Worm (Caenorhabditis elegans) whole organism, mixed stage, embryonic: Measurements from ENCODE around the gene C38C6.3.

Experiments used
- bed-3 ChIP-seq: fragments of 200-800 bp; sonication (Bioruptor generic); optimal IDR thresholded peaks from 3 replicates; lab custom pipeline; 2018; ENCODE audit warnings: mild to moderate bottlenecking, missing genetic modification characterization, moderate library complexity, missing compliant biosample characterization
- blmp-1 ChIP-seq: fragments of 150-350 bp; optimal IDR thresholded peaks from 2 replicates; lab custom pipeline; 2014; ENCODE audit warnings: missing biosample characterization, missing genetic modification characterization
- ces-1 ChIP-seq: fragments of 150-350 bp; optimal IDR thresholded peaks from 2 replicates; lab custom pipeline; 2014; ENCODE audit warnings: missing biosample characterization, missing genetic modification reagents, missing genetic modification characterization
- elt-1 ChIP-seq: sonication (generic microtip); optimal IDR thresholded peaks from 2 replicates; lab custom pipeline; 2017; ENCODE audit warnings: missing genetic modification characterization, mild to moderate bottlenecking, missing compliant biosample characterization, antibody characterized with exemption, moderate library complexity, borderline replicate concordance; ENCODE audit not compliant: insufficient read depth
- flh-1 ChIP-seq: fragments of 200-800 bp; sonication (Bioruptor generic); optimal IDR thresholded peaks from 2 replicates; lab custom pipeline; 2018; ENCODE audit warnings: mild to moderate bottlenecking, missing genetic modification characterization, moderate library complexity, missing compliant biosample characterization
- lin-13 ChIP-seq: fragments of 150-350 bp; optimal IDR thresholded peaks from 2 replicates; lab custom pipeline; 2014; ENCODE audit warnings: missing biosample characterization, missing genetic modification characterization
- mep-1 ChIP-seq: fragments of 150-350 bp; optimal IDR thresholded peaks from 2 replicates; lab custom pipeline; 2017; ENCODE audit warnings: missing biosample characterization, missing genetic modification reagents, missing genetic modification characterization, inconsistent platforms
- nhr-12 ChIP-seq: fragments of 150-350 bp; optimal IDR thresholded peaks from 2 replicates; lab custom pipeline; 2014; ENCODE audit warnings: missing biosample characterization, missing genetic modification characterization
- nhr-237 ChIP-seq: fragments of 150-350 bp; optimal IDR thresholded peaks from 2 replicates; lab custom pipeline; 2014; ENCODE audit warnings: missing biosample characterization, missing genetic modification characterization
- pha-4 ChIP-seq: fragments of 150-350 bp; optimal IDR thresholded peaks from 2 replicates; lab custom pipeline; 2018; ENCODE audit warnings: missing biosample characterization, missing genetic modification reagents, missing genetic modification characterization
- snpc-4 ChIP-seq: fragments of 150-350 bp; optimal IDR thresholded peaks from 2 replicates; lab custom pipeline; 2014; ENCODE audit warnings: missing biosample characterization, missing genetic modification characterization
- sptf-1 ChIP-seq: sonication (generic microtip); optimal IDR thresholded peaks from 2 replicates; lab custom pipeline; 2017; ENCODE audit warnings: mild to moderate bottlenecking, missing genetic modification characterization, moderate library complexity, missing compliant biosample characterization
- unc-39 ChIP-seq: fragments of 150-350 bp; optimal IDR thresholded peaks from 2 replicates; lab custom pipeline; 2014; ENCODE audit warnings: missing biosample characterization, missing genetic modification characterization
- ztf-11 ChIP-seq: fragments of 150-350 bp; optimal IDR thresholded peaks from 2 replicates; lab custom pipeline; 2014; ENCODE audit warnings: missing biosample characterization, missing genetic modification characterization

DNA sequence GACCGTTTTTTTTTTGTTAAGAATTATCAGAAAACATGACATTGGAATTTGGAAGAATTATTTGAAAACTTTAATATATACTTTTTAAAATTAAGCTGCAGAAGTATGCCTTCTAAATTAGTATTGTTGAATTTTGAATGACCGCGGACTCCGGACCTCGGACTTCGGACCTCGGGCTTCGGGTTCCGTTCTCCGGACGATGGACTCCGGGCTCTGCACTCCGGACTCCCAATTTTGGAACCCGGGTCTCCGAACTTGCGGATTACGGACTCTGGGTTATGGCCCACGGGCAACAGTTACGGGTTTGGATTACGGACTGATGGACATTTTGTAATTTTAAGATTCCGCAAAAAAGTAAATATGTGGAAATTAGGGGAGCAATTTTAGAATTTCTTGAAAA, 50.7 kb downstream of the C38C6.3 start:
- TF ChIP-seq lin-13 (tag; lab: Kevin White, UChicago), result no peak
- TF ChIP-seq pha-4 (tag; lab: Kevin White, UChicago), result no peak
- TF ChIP-seq mep-1 (tag; lab: Kevin White, UChicago), result no peak
- no peak for TF ChIP-seq elt-1 (tag; lab: Kevin White, UChicago)
- TF ChIP-seq nhr-12 (tag; lab: Kevin White, UChicago), result no peak
- TF ChIP-seq bed-3 (GFP tag; lab: Kevin White, UChicago), result no peak
- TF ChIP-seq ztf-11 (tag; lab: Kevin White, UChicago), result no peak
- no peak for TF ChIP-seq flh-1
- no peak for TF ChIP-seq sptf-1 (tag; lab: Kevin White, UChicago)
- TF ChIP-seq nhr-237, result no peak
- TF ChIP-seq blmp-1 (tag; lab: Kevin White, UChicago), result no peak
- TF ChIP-seq unc-39 (tag; lab: Kevin White, UChicago), result no peak
- TF ChIP-seq snpc-4, result no peak
- TF ChIP-seq ces-1 (GFP tag; lab: Kevin White, UChicago), result no peak
